Worm (Caenorhabditis elegans) whole organism, late embryonic: Measurements from ENCODE around the gene sru-35.

ENCODE experiments used
- C08G9.2 ChIP-seq: sonication (generic microtip); optimal IDR thresholded peaks from 2 replicates; lab custom pipeline; 2016; ENCODE audit warnings: mild to moderate bottlenecking, missing genetic modification characterization, moderate library complexity, missing compliant biosample characterization
- C38D4.7 ChIP-seq: fragments of 200-800 bp; sonication (Bioruptor generic); optimal IDR thresholded peaks from 2 replicates; lab custom pipeline; 2018; ENCODE audit warnings: mild to moderate bottlenecking, missing genetic modification characterization, moderate library complexity, missing compliant biosample characterization
- K02D7.2 ChIP-seq: sonication (generic microtip); optimal IDR thresholded peaks from 2 replicates; lab custom pipeline; 2017; ENCODE audit warnings: mild to moderate bottlenecking, missing genetic modification characterization, missing compliant biosample characterization
- ama-1 ChIP-seq: fragments of 150-350 bp; optimal IDR thresholded peaks from 2 replicates; lab custom pipeline; 2014
- ceh-31 ChIP-seq: sonication (generic microtip); optimal IDR thresholded peaks from 2 replicates; lab custom pipeline; 2016; ENCODE audit warnings: missing genetic modification characterization, missing compliant biosample characterization
- ceh-6 ChIP-seq: fragments of 200-800 bp; sonication (Bioruptor generic); optimal IDR thresholded peaks from 2 replicates; lab custom pipeline; 2018; ENCODE audit warnings: mild to moderate bottlenecking, missing genetic modification characterization, missing compliant biosample characterization
- dve-1 ChIP-seq: sonication (generic microtip); optimal IDR thresholded peaks from 2 replicates; lab custom pipeline; 2017; ENCODE audit warnings: antibody characterized with exemption, mild to moderate bottlenecking, missing genetic modification characterization, missing compliant biosample characterization
- fax-1 ChIP-seq: sonication (generic microtip); optimal IDR thresholded peaks from 2 replicates; lab custom pipeline; 2016; ENCODE audit warnings: missing genotype, missing genetic modification characterization, missing compliant biosample characterization
- nhr-232 ChIP-seq: sonication (generic microtip); optimal IDR thresholded peaks from 2 replicates; lab custom pipeline; 2016; ENCODE audit warnings: missing genetic modification characterization, missing compliant biosample characterization
- pat-9 ChIP-seq: fragments of 200-800 bp; sonication (Bioruptor generic); optimal IDR thresholded peaks from 2 replicates; lab custom pipeline; 2018; ENCODE audit warnings: mild to moderate bottlenecking, missing genetic modification characterization, moderate library complexity, missing compliant biosample characterization
- pax-1 ChIP-seq: fragments of 150-350 bp; optimal IDR thresholded peaks from 2 replicates; lab custom pipeline; 2014; ENCODE audit warnings: missing biosample characterization, missing genetic modification characterization
- pros-1 ChIP-seq: fragments of 150-350 bp; optimal IDR thresholded peaks from 2 replicates; lab custom pipeline; 2014; ENCODE audit warnings: missing biosample characterization, missing genetic modification reagents, missing genetic modification characterization
- tbx-2 ChIP-seq: sonication (generic microtip); optimal IDR thresholded peaks from 2 replicates; lab custom pipeline; 2016; ENCODE audit warnings: missing genetic modification characterization, missing compliant biosample characterization
- unc-3 ChIP-seq, 2 experiments: fragments of 200-800 bp in 1 of 2; sonication (Bioruptor generic) in 1 of 2; sonication (generic microtip) in 1 of 2; conservative IDR thresholded peaks in 1 of 2; optimal IDR thresholded peaks in 1 of 2; 2 replicates each; pipeline versions ENCODE4 v1.3.6 to Lab custom; 2016 to 2022; ENCODE audit warnings: missing compliant biosample characterization in 2 of 2, missing genetic modification characterization in 2 of 2, missing genetic modification reagents in 1 of 2

DNA sequence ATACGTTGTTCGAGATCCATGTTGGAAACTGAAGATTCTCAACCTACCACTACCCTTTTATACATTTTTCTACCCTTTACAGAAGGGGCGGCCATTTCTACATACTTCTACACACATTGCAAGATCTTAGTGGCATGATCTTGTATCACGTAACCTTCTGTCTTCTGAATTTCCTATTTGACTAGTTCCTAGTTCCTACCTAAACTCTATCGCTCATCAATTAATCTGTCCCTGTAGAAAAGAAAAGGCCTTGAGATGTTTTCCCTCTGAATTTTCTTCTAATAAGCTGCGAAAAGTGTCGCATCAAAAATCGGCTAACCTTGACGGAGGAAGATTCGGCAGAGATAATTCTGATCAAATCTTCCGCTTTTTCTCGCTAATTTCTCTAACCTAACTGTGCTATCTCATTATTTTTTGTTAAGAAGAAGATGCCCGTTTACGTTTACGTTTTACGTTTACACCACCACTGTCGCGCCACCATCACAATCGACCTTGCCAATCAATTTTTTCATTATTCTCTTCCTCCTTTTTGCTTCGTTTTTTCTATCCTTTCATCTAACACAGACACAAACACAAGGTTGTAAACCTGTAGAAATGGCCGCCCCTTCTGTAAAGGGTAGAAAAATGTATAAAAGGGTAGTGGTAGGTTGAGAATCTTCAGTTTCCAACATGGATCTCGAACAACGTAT is 34.2 kb upstream of the sru-35 start, which contains the start of the genes col-117 and col-3:
- TF ChIP-seq ama-1 (lab: Kevin White, UChicago) = no peak
- no peak for TF ChIP-seq ceh-6 (GFP tag; lab: Kevin White, UChicago)
- no peak for TF ChIP-seq ceh-31
- no peak for TF ChIP-seq unc-3 (GFP tag; conservative IDR thresholded peaks at IDR 0.05; lab: Robert Waterston, UW)
- no peak for TF ChIP-seq unc-3 (tag; optimal IDR thresholded peaks at IDR 0.05; lab: Kevin White, UChicago)
- no peak for TF ChIP-seq fax-1
- no peak for TF ChIP-seq nhr-232 (tag; lab: Kevin White, UChicago)
- TF ChIP-seq pax-1 = no peak
- no peak for TF ChIP-seq pros-1
- no peak for TF ChIP-seq C08G9.2 (tag; lab: Kevin White, UChicago)
- TF ChIP-seq pat-9 (tag; lab: Kevin White, UChicago) = no peak
- no peak for TF ChIP-seq dve-1 (tag; lab: Kevin White, UChicago)
- TF ChIP-seq tbx-2 (tag; lab: Kevin White, UChicago) = no peak
- no peak for TF ChIP-seq C38D4.7 (GFP tag; lab: Kevin White, UChicago)
- TF ChIP-seq K02D7.2 (tag; lab: Kevin White, UChicago) = no peak
